Worm (Caenorhabditis elegans) whole organism, young adult: ENCODE data around the gene cdc-48.2.

ENCODE experiments used
- ama-1 ChIP-seq, 3 experiments: fragments of 150-350 bp in 1 of 3; sonication (generic microtip) in 2 of 3; optimal IDR thresholded peaks; 2 replicates each; lab custom pipeline; 2014 to 2018; ENCODE audit warnings: missing biosample characterization in 2 of 3, missing genetic modification characterization in 2 of 3, missing genetic modification reagents in 2 of 3
- attf-3 ChIP-seq: fragments of 200-800 bp; sonication (Bioruptor generic); conservative IDR thresholded peaks from 2 replicates; pipeline ENCODE4 v1.3.6; 2022; ENCODE audit warnings: missing genetic modification reagents, missing genetic modification characterization, missing compliant biosample characterization
- chd-7 ChIP-seq: sonication (generic microtip); optimal IDR thresholded peaks from 2 replicates; lab custom pipeline; 2016; ENCODE audit warnings: mild to moderate bottlenecking, missing genetic modification characterization, moderate library complexity, missing compliant biosample characterization
- dpl-1 ChIP-seq: fragments of 150-350 bp; optimal IDR thresholded peaks from 2 replicates; lab custom pipeline; 2014; ENCODE audit warnings: missing biosample characterization, missing genetic modification reagents, missing genetic modification characterization
- egrh-3 ChIP-seq: fragments of 200-800 bp; sonication (Bioruptor generic); IDR thresholded peaks from 2 replicates; pipeline ENCODE4 v1.3.6; 2022; ENCODE audit warnings: missing genetic modification reagents, missing genetic modification characterization, missing compliant biosample characterization
- nfya-2 ChIP-seq: fragments of 200-800 bp; sonication (Bioruptor generic); IDR thresholded peaks from 2 replicates; pipeline ENCODE4 v1.3.6; 2022; ENCODE audit warnings: missing genetic modification reagents, missing genetic modification characterization, missing compliant biosample characterization
- nhr-179 ChIP-seq: sonication (generic microtip); optimal IDR thresholded peaks from 2 replicates; lab custom pipeline; 2016; ENCODE audit warnings: mild to moderate bottlenecking, missing genetic modification characterization, missing compliant biosample characterization
- snpc-4 ChIP-seq, 5 experiments: fragments of 150-350 bp in 1 of 5; sonication (generic microtip) in 4 of 5; optimal IDR thresholded peaks; 2 replicates each; lab custom pipeline; 2014 to 2018; ENCODE audit warnings: missing genetic modification characterization in 5 of 5, missing biosample characterization in 3 of 5, antibody characterized with exemption in 2 of 5, mild to moderate bottlenecking in 2 of 5, missing compliant biosample characterization in 2 of 5, missing genotype in 2 of 5, moderate library complexity in 2 of 5, missing genetic modification reagents in 1 of 5
- unc-62 ChIP-seq: fragments of 150-350 bp; optimal IDR thresholded peaks from 2 replicates; lab custom pipeline; 2014; ENCODE audit warnings: missing biosample characterization, missing genetic modification reagents, missing genetic modification characterization
- ztf-22 ChIP-seq: fragments of 200-800 bp; sonication (Bioruptor generic); optimal IDR thresholded peaks from 2 replicates; lab custom pipeline; 2018; ENCODE audit warnings: mild to moderate bottlenecking, missing genetic modification characterization, moderate library complexity, missing compliant biosample characterization

- no peak for TF ChIP-seq unc-62 (GFP tag; lab: Kevin White, UChicago)
- TF ChIP-seq egrh-3 (GFP tag; lab: Robert Waterston, UW) = no peak
- no peak for TF ChIP-seq ztf-22
- no peak for TF ChIP-seq dpl-1 (GFP tag; lab: Kevin White, UChicago)
- TF ChIP-seq ama-1 (optimal IDR thresholded peaks at IDR 0.05; lab: Kevin White, UChicago) = no peak
- no peak for TF ChIP-seq ama-1 (GFP tag; optimal IDR thresholded peaks at IDR 0.05; lab: Kevin White, UChicago)
- no peak for TF ChIP-seq nfya-2 (GFP tag; lab: Robert Waterston, UW)
- no peak for TF ChIP-seq attf-3 (GFP tag; lab: Robert Waterston, UW)
- TF ChIP-seq nhr-179 (tag; lab: Kevin White, UChicago) = no peak
- TF ChIP-seq chd-7 (tag; lab: Kevin White, UChicago) = no peak
- TF ChIP-seq snpc-4 (GFP tag; optimal IDR thresholded peaks at IDR 0.05; lab: Kevin White, UChicago) = no peak
- TF ChIP-seq snpc-4 (tag; optimal IDR thresholded peaks at IDR 0.05; lab: Kevin White, UChicago) = no peak
These were observed 44.4 kb upstream of the cdc-48.2 start for ce11 chrII:8093914-8094313.
